Fruit fly (Drosophila melanogaster) whole organism, embryonic: Measurements from ENCODE around the gene Gclm.
A peak's percentile ranks its signal among the peaks of the same experiment; 100 is the strongest.

Experiments
- CG1024 ChIP-seq: fragments of 200-800 bp; sonication (Bioruptor generic); IDR thresholded peaks from 2 replicates; pipeline ENCODE4 v1.3.6; 2022; ENCODE audit warnings: missing biosample characterization, missing genetic modification characterization
- CG10959 ChIP-seq: fragments of 200-800 bp; sonication (Bioruptor generic); IDR thresholded peaks from 2 replicates; pipeline ENCODE4 v1.3.6; 2022; ENCODE audit warnings: missing biosample characterization, missing genetic modification characterization
- CG12219 ChIP-seq: fragments of 200-800 bp; sonication (Bioruptor generic); optimal IDR thresholded peaks from 3 replicates; lab custom pipeline; 2018; ENCODE audit warnings: missing biosample characterization, mild to moderate bottlenecking, missing genetic modification characterization
- CG13624 ChIP-seq: fragments of 200-800 bp; sonication (Bioruptor generic); optimal IDR thresholded peaks from 2 replicates; lab custom pipeline; 2016; ENCODE audit warnings: missing biosample characterization, missing genetic modification characterization
- CG13894 ChIP-seq: fragments of 200-800 bp; sonication (Bioruptor generic); optimal IDR thresholded peaks from 3 replicates; lab custom pipeline; 2018; ENCODE audit warnings: missing biosample characterization, mild to moderate bottlenecking, missing genetic modification characterization, moderate library complexity
- CG14050 ChIP-seq: fragments of 200-800 bp; sonication (Bioruptor generic); IDR thresholded peaks from 3 replicates; pipeline ENCODE4 v1.3.6; 2022; ENCODE audit warnings: missing biosample characterization, missing genetic modification characterization
- CG14441 ChIP-seq: fragments of 200-800 bp; sonication (Bioruptor generic); IDR thresholded peaks from 2 replicates; pipeline ENCODE4 v1.3.6; 2022; ENCODE audit warnings: missing biosample characterization, missing genetic modification characterization
- CG15696 ChIP-seq: fragments of 200-800 bp; sonication (Bioruptor generic); optimal IDR thresholded peaks from 2 replicates; lab custom pipeline; 2019; ENCODE audit warnings: missing biosample characterization, mild to moderate bottlenecking, missing genetic modification characterization, moderate library complexity
- CG17186 ChIP-seq: fragments of 200-800 bp; sonication (Bioruptor generic); optimal IDR thresholded peaks from 3 replicates; lab custom pipeline; 2017; ENCODE audit warnings: missing biosample characterization, missing genetic modification reagents, missing genetic modification characterization
- CG18011 ChIP-seq: fragments of 200-800 bp; sonication (Bioruptor generic); optimal IDR thresholded peaks from 2 replicates; lab custom pipeline; 2017; ENCODE audit warnings: missing biosample characterization, missing genetic modification characterization, mild to moderate bottlenecking, moderate library complexity, missing genotype
- CG2120 ChIP-seq: fragments of 200-800 bp; sonication (Bioruptor generic); optimal IDR thresholded peaks from 3 replicates; lab custom pipeline; 2016; ENCODE audit warnings: missing biosample characterization, missing genetic modification characterization
- CG2678 ChIP-seq: fragments of 200-800 bp; sonication (Bioruptor generic); optimal IDR thresholded peaks from 3 replicates; lab custom pipeline; 2019; ENCODE audit warnings: missing biosample characterization, mild to moderate bottlenecking, missing genetic modification characterization, moderate library complexity
- CG3847 ChIP-seq: fragments of 200-800 bp; sonication (Bioruptor generic); IDR thresholded peaks from 2 replicates; pipeline ENCODE4 v1.3.6; 2022; ENCODE audit warnings: missing biosample characterization, missing genetic modification characterization
- CG4282 ChIP-seq: fragments of 200-800 bp; sonication (Bioruptor generic); optimal IDR thresholded peaks from 2 replicates; lab custom pipeline; 2016; ENCODE audit warnings: missing biosample characterization, missing genetic modification characterization
- CG4328 ChIP-seq: fragments of 200-800 bp; sonication (Bioruptor generic); optimal IDR thresholded peaks from 3 replicates; lab custom pipeline; 2017; ENCODE audit warnings: missing biosample characterization, missing genetic modification reagents, missing genetic modification characterization
- CG4360 ChIP-seq: fragments of 200-800 bp; sonication (Bioruptor generic); IDR thresholded peaks from 2 replicates; pipeline ENCODE4 v1.3.6; 2022; ENCODE audit warnings: missing biosample characterization, missing genetic modification characterization
- CG4707 ChIP-seq: fragments of 200-800 bp; sonication (Bioruptor generic); optimal IDR thresholded peaks from 2 replicates; lab custom pipeline; 2018; ENCODE audit warnings: missing biosample characterization, mild to moderate bottlenecking, missing genetic modification characterization, moderate library complexity
- CG8359 ChIP-seq: fragments of 200-800 bp; sonication (Bioruptor generic); optimal IDR thresholded peaks from 2 replicates; lab custom pipeline; 2017; ENCODE audit warnings: missing biosample characterization, mild to moderate bottlenecking, missing genetic modification characterization, borderline replicate concordance
- CG9817 ChIP-seq: fragments of 200-800 bp; sonication (Bioruptor generic); optimal IDR thresholded peaks from 2 replicates; lab custom pipeline; 2018; ENCODE audit warnings: missing biosample characterization, mild to moderate bottlenecking, missing genetic modification characterization, moderate library complexity
- CG9932 ChIP-seq: fragments of 200-800 bp; sonication (Bioruptor generic); IDR thresholded peaks from 2 replicates; pipeline ENCODE4 v1.3.6; 2022; ENCODE audit warnings: missing biosample characterization, missing genetic modification characterization
- Chrac-16 ChIP-seq: fragments of 200-800 bp; sonication (Bioruptor generic); optimal IDR thresholded peaks from 3 replicates; lab custom pipeline; 2016; ENCODE audit warnings: missing biosample characterization, missing genetic modification characterization
- Dip2 ChIP-seq: fragments of 200-800 bp; sonication (Bioruptor generic); IDR thresholded peaks from 2 replicates; pipeline ENCODE4 v1.3.6; 2022; ENCODE audit warnings: missing biosample characterization, missing genetic modification characterization
- Fer3 ChIP-seq: fragments of 200-800 bp; sonication (Bioruptor generic); optimal IDR thresholded peaks from 2 replicates; lab custom pipeline; 2018; ENCODE audit warnings: missing biosample characterization, mild to moderate bottlenecking, missing genetic modification characterization, moderate library complexity
- Gug ChIP-seq: fragments of 200-800 bp; sonication (Bioruptor generic); IDR thresholded peaks from 4 replicates; pipeline ENCODE4 v1.3.6; 2022; ENCODE audit warnings: missing biosample characterization, missing genetic modification characterization
- HHEX ChIP-seq: fragments of 200-800 bp; sonication (Bioruptor generic); optimal IDR thresholded peaks from 3 replicates; lab custom pipeline; 2017; ENCODE audit warnings: missing biosample characterization, mild to moderate bottlenecking, missing genetic modification characterization, missing genetic modification reagents
- HLH54F ChIP-seq: fragments of 200-800 bp; sonication (Bioruptor generic); optimal IDR thresholded peaks from 3 replicates; lab custom pipeline; 2016; ENCODE audit warnings: missing biosample characterization, missing genetic modification characterization
- Mes4 ChIP-seq: fragments of 200-800 bp; sonication (Bioruptor generic); optimal IDR thresholded peaks from 2 replicates; lab custom pipeline; 2016; ENCODE audit warnings: missing biosample characterization, missing genetic modification characterization
- PHDP ChIP-seq: fragments of 200-800 bp; sonication (Bioruptor generic); optimal IDR thresholded peaks from 3 replicates; lab custom pipeline; 2018; ENCODE audit warnings: missing biosample characterization, mild to moderate bottlenecking, missing genetic modification characterization, moderate library complexity
- Sox102F ChIP-seq: fragments of 200-800 bp; sonication (Bioruptor generic); optimal IDR thresholded peaks from 2 replicates; lab custom pipeline; 2018; ENCODE audit warnings: missing biosample characterization, mild to moderate bottlenecking, missing genetic modification characterization, moderate library complexity
- Sry-δ ChIP-seq: fragments of 200-800 bp; sonication (Bioruptor generic); optimal IDR thresholded peaks from 2 replicates; lab custom pipeline; 2016; ENCODE audit warnings: missing biosample characterization, missing genetic modification characterization
- Ssrp ChIP-seq: fragments of 200-800 bp; sonication (Bioruptor generic); optimal IDR thresholded peaks from 2 replicates; lab custom pipeline; 2018; ENCODE audit warnings: missing biosample characterization, mild to moderate bottlenecking, missing genetic modification characterization, moderate library complexity
- bigmax ChIP-seq: fragments of 200-800 bp; sonication (Bioruptor generic); optimal IDR thresholded peaks from 2 replicates; lab custom pipeline; 2018; ENCODE audit warnings: missing biosample characterization, mild to moderate bottlenecking, missing genetic modification characterization
- bowl ChIP-seq: fragments of 200-800 bp; sonication (Bioruptor generic); IDR thresholded peaks from 2 replicates; pipeline ENCODE4 v1.3.6; 2022; ENCODE audit warnings: missing biosample characterization, missing genetic modification characterization
- gcm ChIP-seq: fragments of 200-800 bp; sonication (Bioruptor generic); optimal IDR thresholded peaks from 2 replicates; lab custom pipeline; 2019; ENCODE audit warnings: missing biosample characterization, mild to moderate bottlenecking, missing genetic modification characterization, moderate library complexity
- her ChIP-seq: fragments of 200-800 bp; sonication (Bioruptor generic); optimal IDR thresholded peaks from 2 replicates; lab custom pipeline; 2016; ENCODE audit warnings: missing biosample characterization, missing genetic modification characterization
- ind ChIP-seq: fragments of 200-800 bp; sonication (Bioruptor generic); optimal IDR thresholded peaks from 3 replicates; lab custom pipeline; 2016; ENCODE audit warnings: missing biosample characterization, missing genetic modification characterization
- jing ChIP-seq: fragments of 200-800 bp; sonication (Bioruptor generic); optimal IDR thresholded peaks from 2 replicates; lab custom pipeline; 2018; ENCODE audit warnings: missing biosample characterization, mild to moderate bottlenecking, missing genetic modification characterization
- lilli ChIP-seq: fragments of 200-800 bp; sonication (Bioruptor generic); optimal IDR thresholded peaks from 3 replicates; lab custom pipeline; 2016; ENCODE audit warnings: missing biosample characterization, missing genetic modification characterization
- maf-S ChIP-seq: fragments of 200-800 bp; sonication (Bioruptor generic); optimal IDR thresholded peaks from 2 replicates; lab custom pipeline; 2016; ENCODE audit warnings: missing biosample characterization, missing genetic modification characterization
- pan ChIP-seq, 4 experiments: fragments of >200 bp in 3 of 4; fragments of 200-800 bp in 1 of 4; sonication (Bioruptor generic) in 1 of 4; optimal IDR thresholded peaks in 3 of 4; IDR thresholded peaks in 1 of 4; 2 replicates each; pipeline versions ENCODE4 v1.3.6 to Lab custom; 2017 to 2022; ENCODE audit warnings: missing biosample characterization in 2 of 4, missing genetic modification characterization in 2 of 4, mixed read lengths in 1 of 4
- pho ChIP-seq: fragments of 200-800 bp; sonication (Bioruptor generic); optimal IDR thresholded peaks from 2 replicates; lab custom pipeline; 2016; ENCODE audit warnings: missing biosample characterization, missing genetic modification characterization
- prd ChIP-seq, 3 experiments: fragments of >200 bp in 2 of 3; fragments of 200-800 bp in 1 of 3; sonication (Bioruptor generic) in 1 of 3; optimal IDR thresholded peaks in 2 of 3; IDR thresholded peaks in 1 of 3; 2 replicates in 2 of 3; 3 replicates in 1 of 3; pipeline versions ENCODE4 v1.3.6 to Lab custom; 2017 to 2022; ENCODE audit warnings: missing biosample characterization in 1 of 3, missing genetic modification characterization in 1 of 3
- pros ChIP-seq: fragments of 200-800 bp; sonication (Bioruptor generic); optimal IDR thresholded peaks from 3 replicates; lab custom pipeline; 2019; ENCODE audit warnings: missing biosample characterization, mild to moderate bottlenecking, missing genetic modification characterization, moderate library complexity
- sens ChIP-seq: fragments of 200-800 bp; sonication (Bioruptor generic); peaks from one replicate; lab custom pipeline; 2016; ENCODE audit warnings: missing biosample characterization, missing genetic modification characterization
- shn ChIP-seq: fragments of 200-800 bp; sonication (Bioruptor generic); optimal IDR thresholded peaks from 3 replicates; lab custom pipeline; 2016; ENCODE audit warnings: missing biosample characterization, missing genetic modification characterization
- sisA ChIP-seq: fragments of 200-800 bp; sonication (Bioruptor generic); IDR thresholded peaks from 2 replicates; pipeline ENCODE4 v1.3.6; 2022; ENCODE audit warnings: missing biosample characterization, missing genetic modification characterization
- sob ChIP-seq: fragments of 200-800 bp; sonication (Bioruptor generic); IDR thresholded peaks from 2 replicates; pipeline ENCODE4 v1.3.6; 2022; ENCODE audit warnings: missing biosample characterization, missing genetic modification characterization
- stc ChIP-seq: fragments of 200-800 bp; sonication (Bioruptor generic); IDR thresholded peaks from 2 replicates; pipeline ENCODE4 v1.3.6; 2022; ENCODE audit warnings: missing biosample characterization, missing genetic modification characterization
- ttk ChIP-seq: fragments of 200-800 bp; sonication (Bioruptor generic); IDR thresholded peaks from 2 replicates; pipeline ENCODE4 v2.1.2; 2022; ENCODE audit warnings: missing biosample characterization, missing genetic modification characterization
- tx ChIP-seq: fragments of 200-800 bp; sonication (Bioruptor generic); optimal IDR thresholded peaks from 2 replicates; lab custom pipeline; 2016; ENCODE audit warnings: missing biosample characterization, missing genetic modification characterization

The Gclm gene

DNA sequence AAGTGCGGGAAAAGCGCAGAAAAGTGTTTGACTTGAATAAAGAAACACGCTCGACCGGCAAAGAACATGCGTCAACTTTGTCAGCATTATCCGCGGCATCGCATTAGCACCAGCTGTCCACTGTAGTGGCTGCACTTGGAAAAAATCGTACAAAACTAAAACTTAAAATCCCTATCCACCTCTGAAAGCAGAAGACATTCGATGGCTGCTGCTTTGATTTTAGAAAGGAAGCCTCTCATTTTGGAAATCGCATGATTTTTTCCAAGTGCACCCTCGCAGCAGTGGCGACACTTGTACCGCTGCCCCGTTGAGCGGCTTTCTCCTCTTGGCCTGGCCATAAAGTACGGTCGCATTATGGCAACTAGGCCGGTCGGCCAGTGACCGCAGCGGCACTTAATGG lies 22.0 kb downstream of the Gclm start (continued):
- TF ChIP-seq CG4328: no peak
- no peak for TF ChIP-seq pros
- peak; percentile 36; the same call in 1 of the 2 replicates for TF ChIP-seq CG3847 (GFP tag; lab: Robert Waterston, UW)
- peak; percentile 28 for TF ChIP-seq CG9817 (tag; lab: Kevin White, UChicago)
- peak; percentile 45 for TF ChIP-seq CG1024 (GFP tag; lab: Robert Waterston, UW)
- TF ChIP-seq Chrac-16 (GFP tag; lab: Kevin White, UChicago): peak; percentile 24
- peak; percentile 46 for TF ChIP-seq PHDP (tag; lab: Kevin White, UChicago)
- 0 out of 2 replicates have a peak, but pooled peaks have one; percentile 43 for TF ChIP-seq CG10959 (GFP tag; lab: Robert Waterston, UW)
- TF ChIP-seq CG13624 (GFP tag; lab: Kevin White, UChicago): no peak
- peak; percentile 69 for TF ChIP-seq Sox102F
- TF ChIP-seq her (GFP tag; lab: Kevin White, UChicago): peak; percentile 41
- TF ChIP-seq maf-S: peak; percentile 3
- 0 out of 3 replicates have a peak, but pooled peaks have one; percentile 15 for TF ChIP-seq CG14050 (GFP tag; lab: Robert Waterston, UW)
- TF ChIP-seq jing (GFP tag; lab: Kevin White, UChicago): peak; percentile 3
- TF ChIP-seq prd (optimal IDR thresholded peaks at IDR 0.05; lab: Kevin White, UChicago): no peak
- TF ChIP-seq prd (GFP tag; IDR thresholded peaks at IDR 0.05; lab: Robert Waterston, UW): peak; percentile 68; the same call in 2 of the 3 replicates
- peak; percentile 16 for TF ChIP-seq HLH54F (GFP tag; lab: Kevin White, UChicago)
- peak; percentile 6 for TF ChIP-seq HHEX (GFP tag; lab: Kevin White, UChicago)
- 0 out of 2 replicates have a peak, but pooled peaks have one; percentile 23 for TF ChIP-seq bowl (GFP tag; lab: Robert Waterston, UW)
- peak; percentile 30; the same call in 1 of the 2 replicates for TF ChIP-seq sob
- TF ChIP-seq CG13894 (tag; lab: Kevin White, UChicago): no peak
- peak; percentile 15; the same call in 1 of the 2 replicates for TF ChIP-seq CG9932 (GFP tag; lab: Robert Waterston, UW)
- peak; percentile 62 for TF ChIP-seq sisA (GFP tag; lab: Robert Waterston, UW)
- no peak for TF ChIP-seq CG4360 (GFP tag; lab: Robert Waterston, UW)
- TF ChIP-seq ttk (GFP tag; lab: Robert Waterston, UW): peak; percentile 47
- peak; percentile 21 for TF ChIP-seq shn (GFP tag; lab: Kevin White, UChicago)
- no peak for TF ChIP-seq bigmax (GFP tag; lab: Kevin White, UChicago)
- TF ChIP-seq ind (GFP tag; lab: Kevin White, UChicago): peak; percentile 51
- TF ChIP-seq gcm (GFP tag; lab: Kevin White, UChicago): no peak
- peak; percentile 56 for TF ChIP-seq CG2678 (tag; lab: Kevin White, UChicago)
- peak; percentile 47 for TF ChIP-seq CG2120 (GFP tag; lab: Kevin White, UChicago)
- TF ChIP-seq CG4707 (GFP tag; lab: Kevin White, UChicago): peak; percentile 17
- TF ChIP-seq tx (GFP tag; lab: Kevin White, UChicago): peak; percentile 19
- TF ChIP-seq stc: 0 out of 2 replicates have a peak, but pooled peaks have one; percentile 20
- peak; percentile 48 for TF ChIP-seq Ssrp (tag; lab: Kevin White, UChicago)
- peak; percentile 2 for TF ChIP-seq CG4282 (GFP tag; lab: Kevin White, UChicago)
- TF ChIP-seq CG14441 (GFP tag; lab: Robert Waterston, UW): peak; percentile 44
- peak; percentile 36 for TF ChIP-seq lilli (GFP tag; lab: Kevin White, UChicago)
- no peak for TF ChIP-seq CG17186 (GFP tag; lab: Kevin White, UChicago)
- TF ChIP-seq CG12219 (GFP tag; lab: Kevin White, UChicago): peak; percentile 31
- peak; percentile 8 for TF ChIP-seq CG18011 (GFP tag; lab: Kevin White, UChicago)
- peak; percentile 17 for TF ChIP-seq Fer3 (tag; lab: Kevin White, UChicago)
- TF ChIP-seq sens: peak; percentile 89
- TF ChIP-seq Dip2 (GFP tag; lab: Robert Waterston, UW): no peak
- no peak for TF ChIP-seq CG8359 (GFP tag; lab: Kevin White, UChicago)
- TF ChIP-seq Sry-δ: peak; percentile 2
- TF ChIP-seq Gug (GFP tag; lab: Robert Waterston, UW): peak; percentile 62; the same call in 3 of the 4 replicates
- no peak for TF ChIP-seq CG15696 (tag; lab: Kevin White, UChicago)
- no peak for TF ChIP-seq pan (optimal IDR thresholded peaks at IDR 0.05; lab: Kevin White, UChicago)
- peak in 1 of 2 experiments; percentile 34 for TF ChIP-seq pan (GFP tag; optimal IDR thresholded peaks at IDR 0.05 in 1 of 2, IDR thresholded peaks at IDR 0.05 in 1 of 2)
- peak; percentile 16 for TF ChIP-seq Mes4 (GFP tag; lab: Kevin White, UChicago)
- no peak for TF ChIP-seq pho (GFP tag; lab: Kevin White, UChicago)
